Fruit fly (Drosophila melanogaster): ENCODE results near the gene frm.
A peak's percentile ranks its signal among the peaks of the same experiment; 100 is the strongest.

The frm gene

dm6 chr3L:5511959-5512358 is 39.0 kb downstream of the frm start:
- TF ChIP-seq dac (GFP tag; optimal IDR thresholded peaks at IDR 0.05) (peak; percentile 57), CG3032 (tag; optimal IDR thresholded peaks at IDR 0.05) (no peak), CG16779 (tag; optimal IDR thresholded peaks at IDR 0.05) (no peak), topi (GFP tag; optimal IDR thresholded peaks at IDR 0.05) (peak; percentile 79), CG8632 (GFP tag; optimal IDR thresholded peaks at IDR 0.05) (peak; percentile 57), Sox102F (GFP tag; optimal IDR thresholded peaks at IDR 0.05) (peak; percentile 79), Eip93F (GFP tag; optimal IDR thresholded peaks at IDR 0.05) (no peak), salr (GFP tag; optimal IDR thresholded peaks at IDR 0.05) (peak in 1 of 2 experiments; percentile 67), CG15336 (GFP tag; IDR thresholded peaks at IDR 0.05) (no peak; the same call in 1 of the 2 replicates), Sox14 (GFP tag; optimal IDR thresholded peaks at IDR 0.05) (peak; percentile 49), CG11294 (GFP tag; IDR thresholded peaks at IDR 0.05) (peak; percentile 23; the same call in 1 of the 2 replicates), esn (GFP tag; optimal IDR thresholded peaks at IDR 0.05) (peak; percentile 82), CG8319 (GFP tag; optimal IDR thresholded peaks at IDR 0.05) (peak; percentile 63), CG10631 (GFP tag; optimal IDR thresholded peaks at IDR 0.05) (peak; percentile 59), ss (GFP tag; optimal IDR thresholded peaks at IDR 0.05) (no peak), Sox15 (GFP tag; optimal IDR thresholded peaks at IDR 0.05) (peak; percentile 24), Lpt (GFP tag; optimal IDR thresholded peaks at IDR 0.05) (no peak), acj6 (GFP tag; optimal IDR thresholded peaks at IDR 0.05) (peak; percentile 80), achi (GFP tag; optimal IDR thresholded peaks at IDR 0.05) (peak; percentile 70), dsx (GFP tag; optimal IDR thresholded peaks at IDR 0.05; ENCODE audit: poor library complexity, severe bottlenecking) (no peak), Blimp-1 (GFP tag; optimal IDR thresholded peaks at IDR 0.05) (peak; percentile 99), CG11902 (GFP tag; optimal IDR thresholded peaks at IDR 0.05) (peak; percentile 30), CG32006 (GFP tag; optimal IDR thresholded peaks at IDR 0.05) (peak; percentile 17), CG6163 (GFP tag; IDR thresholded peaks at IDR 0.05) (peak; percentile 86), net (GFP tag; optimal IDR thresholded peaks at IDR 0.05) (peak; percentile 63), Gug (GFP tag; IDR thresholded peaks at IDR 0.05) (no peak), cyc (GFP tag; optimal IDR thresholded peaks at IDR 0.05) (peak; percentile 85), pdm3 (GFP tag; optimal IDR thresholded peaks at IDR 0.05) (peak; percentile 66), CG34406 (GFP tag; optimal IDR thresholded peaks at IDR 0.05) (peak; percentile 72), CG6276 (GFP tag; optimal IDR thresholded peaks at IDR 0.05) (no peak), CG6792 (GFP tag; optimal IDR thresholded peaks at IDR 0.05) (peak; percentile 68), CG9139 (GFP tag; optimal IDR thresholded peaks at IDR 0.05) (no peak), Met (GFP tag; optimal IDR thresholded peaks at IDR 0.05) (peak; percentile 84), fkh (GFP tag; optimal IDR thresholded peaks at IDR 0.05) (no peak), eg (GFP tag; IDR thresholded peaks at IDR 0.05) (peak; percentile 81), CG10669 (GFP tag; optimal IDR thresholded peaks at IDR 0.05) (peak; percentile 60), vri (GFP tag; optimal IDR thresholded peaks at IDR 0.05) (peak; percentile 73), Hr39 (GFP tag; optimal IDR thresholded peaks at IDR 0.05) (peak; percentile 79), CG1621 (tag; optimal IDR thresholded peaks at IDR 0.05) (no peak), CG4318 (GFP tag; optimal IDR thresholded peaks at IDR 0.05) (no peak), CG7368 (GFP tag; optimal IDR thresholded peaks at IDR 0.05) (peak; percentile 80), fd85E (GFP tag; optimal IDR thresholded peaks at IDR 0.05) (peak; percentile 80), CG6854 (GFP tag; optimal IDR thresholded peaks at IDR 0.05) (no peak), CG31627 (GFP tag; optimal IDR thresholded peaks at IDR 0.05) (peak; percentile 80), fd59A (GFP tag; optimal IDR thresholded peaks at IDR 0.05) (peak; percentile 32), OdsH (GFP tag; optimal IDR thresholded peaks at IDR 0.05) (peak; percentile 77), Smox (GFP tag; optimal IDR thresholded peaks at IDR 0.05) (peak; percentile 72), Hr4 (GFP tag; optimal IDR thresholded peaks at IDR 0.05) (peak; percentile 2), Ets96B (tag; optimal IDR thresholded peaks at IDR 0.05) (no peak), Eip75B (GFP tag; optimal IDR thresholded peaks at IDR 0.05) (peak; percentile 65), Eip78C (GFP tag) (peak; percentile 91), svp (GFP tag) (peak; percentile 80)

All from whole organism, prepupa.